Worm (Caenorhabditis elegans) whole organism, young adult: ENCODE measurements around the gene rpl-38.

Experiments
- mxl-1 ChIP-seq: sonication (generic microtip); optimal IDR thresholded peaks from 2 replicates; lab custom pipeline; 2016; ENCODE audit warnings: missing genetic modification characterization, missing compliant biosample characterization
- nfya-1 ChIP-seq: sonication (generic microtip); optimal IDR thresholded peaks from 2 replicates; lab custom pipeline; 2017; ENCODE audit warnings: antibody characterized with exemption, missing compliant biosample characterization, missing genetic modification characterization, borderline replicate concordance; ENCODE audit not compliant: insufficient read depth
- ztf-18 ChIP-seq: sonication (generic microtip); optimal IDR thresholded peaks from 2 replicates; lab custom pipeline; 2016; ENCODE audit warnings: missing genotype, mild to moderate bottlenecking, missing genetic modification characterization, missing compliant biosample characterization

DNA sequence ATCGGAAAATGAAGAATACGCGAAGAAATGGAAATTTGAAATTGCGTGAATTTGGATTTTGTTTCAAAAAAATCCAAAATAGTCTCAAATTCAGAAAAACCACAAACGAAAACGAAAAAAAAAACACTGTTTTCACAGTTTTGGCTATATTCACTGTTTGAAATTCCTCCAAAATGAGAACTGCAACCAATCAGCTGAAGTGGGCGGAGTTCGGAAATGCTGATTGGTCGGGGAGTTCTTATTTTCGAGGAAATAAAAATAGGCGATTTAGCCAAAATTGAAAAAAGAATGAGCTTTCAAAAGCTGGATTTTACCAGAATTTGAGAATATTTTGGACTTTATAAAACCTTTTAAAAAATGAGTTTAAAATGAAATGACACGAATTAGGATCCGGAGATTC, 32.9 kb downstream of the rpl-38 start, which contains the start of gene glb-14:
- TF ChIP-seq mxl-1 (tag; lab: Kevin White, UChicago) (no peak), ztf-18 (tag; lab: Kevin White, UChicago) (no peak), nfya-1 (tag; lab: Kevin White, UChicago) (no peak)
